Worm (Caenorhabditis elegans): ENCODE data around the gene F33G12.3.

The F33G12.3 gene

DNA sequence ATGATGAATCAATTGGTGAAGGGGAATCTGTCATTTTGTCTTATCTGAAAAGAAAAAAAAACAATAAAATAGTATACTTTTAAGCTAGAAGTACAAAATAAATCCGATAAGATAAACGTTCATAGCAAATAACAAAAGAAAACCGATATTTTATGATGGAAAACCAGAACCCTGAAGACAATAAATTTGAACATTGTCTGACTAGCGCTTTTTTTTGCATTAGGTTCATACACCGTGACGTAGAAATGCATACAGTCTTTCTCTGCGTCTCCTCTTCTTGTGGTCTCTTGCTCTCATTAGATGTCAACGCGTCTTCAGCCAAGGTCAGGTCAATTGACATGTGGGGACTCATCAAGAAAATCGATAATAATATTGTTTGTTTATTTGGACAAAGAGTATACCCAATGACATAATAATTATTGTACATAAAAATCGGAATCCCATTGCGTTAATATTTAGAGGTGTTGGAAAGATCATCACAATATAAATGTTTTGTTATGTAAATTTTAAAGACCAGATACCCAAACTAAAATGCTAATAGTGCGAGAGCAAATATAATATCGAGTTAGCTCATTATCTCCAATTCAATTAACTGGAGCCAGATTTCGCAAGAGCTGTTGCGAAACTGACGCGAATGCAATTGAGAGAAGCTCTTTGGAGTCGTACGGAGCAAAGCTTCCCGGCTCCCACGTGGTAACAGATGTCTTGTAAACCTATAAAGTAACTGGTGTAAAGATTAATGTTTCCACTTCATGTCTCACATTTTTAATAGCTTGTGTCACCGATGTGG, 47.5 kb upstream of the F33G12.3 start, which contains the start of gene dsh-2 (continued):
- peak; percentile 42 for TF ChIP-seq xbp-1 (tag; optimal IDR thresholded peaks at IDR 0.05)
- no peak for TF ChIP-seq ets-5 (GFP tag; IDR thresholded peaks at IDR 0.05)
- peak; percentile 32 for TF ChIP-seq aly-2 (tag; optimal IDR thresholded peaks at IDR 0.05)
- TF ChIP-seq grh-1 (GFP tag; IDR thresholded peaks at IDR 0.05) = peak; percentile 35; the same call in 1 of the 2 replicates
- peak; percentile 10 for TF ChIP-seq ceh-90 (tag; optimal IDR thresholded peaks at IDR 0.05)
- peak; percentile 69 for TF ChIP-seq blmp-1 (tag; optimal IDR thresholded peaks at IDR 0.05)
- peak; percentile 17 for TF ChIP-seq lir-3 (tag; optimal IDR thresholded peaks at IDR 0.05; ENCODE audit: poor library complexity)

DNA sequence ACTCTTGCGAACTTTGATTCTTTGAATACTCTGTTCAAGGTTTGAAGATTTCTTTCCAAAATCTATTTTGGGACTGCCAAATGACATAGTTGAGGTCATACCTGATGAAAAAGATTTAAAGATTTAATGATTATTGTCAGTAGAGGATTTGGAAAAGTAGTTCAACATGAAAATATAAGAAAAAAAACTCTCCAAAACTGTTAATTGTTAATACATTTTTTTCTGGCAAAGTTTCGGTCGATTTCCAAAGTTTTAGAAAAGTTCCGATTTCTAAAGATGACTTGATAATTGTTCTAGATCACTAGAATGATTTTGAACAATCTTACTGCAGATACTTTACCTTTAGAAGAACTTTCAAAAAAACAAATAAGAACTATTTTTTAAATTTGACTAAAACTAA, 37.4 kb upstream of the F33G12.3 start, which contains the start of gene C27A2.7:
Gene C27A2.7, minus strand, starts transcription at position 101 of the 400 bp plus-strand sequence.
- no peak for TF ChIP-seq ceh-90 (tag; optimal IDR thresholded peaks at IDR 0.05)
- TF ChIP-seq tbx-2 (tag; optimal IDR thresholded peaks at IDR 0.05) = no peak
- TF ChIP-seq Y116A8C.19 (tag; optimal IDR thresholded peaks at IDR 0.05; ENCODE audit: borderline replicate concordance) = no peak
- no peak for TF ChIP-seq sptf-1 (tag; optimal IDR thresholded peaks at IDR 0.05)
- no peak for TF ChIP-seq lin-13 (GFP tag; optimal IDR thresholded peaks at IDR 0.05)
- TF ChIP-seq nhr-20 (tag; optimal IDR thresholded peaks at IDR 0.05) = no peak
- no peak for TF ChIP-seq efl-1 (optimal IDR thresholded peaks at IDR 0.05)
- no peak for TF ChIP-seq efl-1 (GFP tag; optimal IDR thresholded peaks at IDR 0.05 in 1 of 2)
- no peak for TF ChIP-seq lin-35 (GFP tag; optimal IDR thresholded peaks at IDR 0.05)

DNA sequence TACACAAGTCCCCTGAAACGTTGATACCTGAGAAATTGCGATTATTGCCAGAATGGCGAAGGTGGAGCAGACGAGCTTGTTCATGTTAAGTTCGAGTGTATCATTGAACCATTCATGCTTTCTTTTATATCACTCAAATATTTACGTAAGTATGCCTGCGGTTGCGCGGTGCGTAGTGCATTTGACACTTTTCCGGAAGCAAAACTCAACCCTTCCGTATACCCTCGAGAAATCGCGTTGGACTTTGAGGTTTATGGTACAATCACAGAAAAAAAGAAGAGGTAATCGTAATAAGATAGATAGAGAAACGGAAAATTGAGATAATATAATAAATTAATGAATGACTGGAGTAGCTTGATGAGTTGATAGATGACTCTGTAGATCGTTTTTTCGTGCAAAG, 35.7 kb upstream of the F33G12.3 start, which contains the start of gene idpb-2:
Gene idpb-2, minus strand, starts transcription at position 101 of the 400 bp plus-strand sequence.
- TF ChIP-seq unc-130 (tag; optimal IDR thresholded peaks at IDR 0.05) (no peak), ceh-88 (GFP tag; IDR thresholded peaks at IDR 0.05) (no peak), snu-23 (GFP tag; optimal IDR thresholded peaks at IDR 0.05) (no peak), elt-3 (tag; optimal IDR thresholded peaks at IDR 0.05) (no peak)

DNA sequence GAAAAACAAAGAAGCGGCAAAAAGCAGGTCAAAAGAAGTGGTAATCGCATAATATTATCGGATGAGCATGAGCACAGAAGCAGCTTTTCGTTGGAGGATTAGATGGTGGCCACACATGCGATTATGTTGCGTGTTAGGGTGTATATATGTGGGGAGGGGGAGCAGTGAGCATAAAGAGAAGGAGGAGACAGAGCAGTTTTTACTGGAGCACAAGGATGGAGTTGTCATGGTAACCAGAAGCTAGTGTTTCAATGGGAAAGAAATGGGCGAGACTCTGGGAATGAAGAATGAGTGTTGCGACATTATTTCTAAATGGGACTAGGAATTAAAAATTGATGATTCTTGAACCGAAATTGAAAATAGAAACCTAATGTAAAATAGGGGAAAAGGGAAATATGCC, 34.1 kb upstream of the F33G12.3 start, which contains the start of gene C27A2.8:
Gene C27A2.8, minus strand, starts transcription at position 117 of the 400 bp plus-strand sequence.
- TF ChIP-seq rnt-1 (tag; optimal IDR thresholded peaks at IDR 0.05) (no peak), dsc-1 (tag; optimal IDR thresholded peaks at IDR 0.05) (peak; percentile 64), xbp-1 (tag; optimal IDR thresholded peaks at IDR 0.05) (no peak), egl-13 (tag; optimal IDR thresholded peaks at IDR 0.05) (peak; percentile 42), vab-15 (tag; optimal IDR thresholded peaks at IDR 0.05) (no peak), fkh-8 (tag; optimal IDR thresholded peaks at IDR 0.05) (peak; percentile 76), dpl-1 (GFP tag; optimal IDR thresholded peaks at IDR 0.05) (no peak)

DNA sequence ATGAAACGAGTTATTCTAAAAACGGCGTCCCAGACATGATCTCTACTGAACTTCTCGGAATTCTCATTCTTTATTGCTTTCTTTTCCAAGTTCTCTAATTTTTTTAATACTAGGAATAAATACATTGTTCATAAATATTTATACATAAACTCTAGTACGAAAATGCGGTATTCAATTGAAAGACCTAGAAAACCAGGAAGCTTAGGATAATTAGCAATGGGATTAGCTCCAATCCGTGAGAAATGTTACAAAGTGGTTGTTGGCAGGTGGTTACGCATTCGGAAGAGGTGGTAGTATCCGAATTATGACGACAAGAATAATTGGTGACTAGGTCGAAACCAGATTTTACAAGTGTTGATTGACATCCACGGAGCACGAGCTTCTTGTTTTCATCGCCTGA, 33.1 kb upstream of the F33G12.3 start:
- TF ChIP-seq sox-4 (tag; optimal IDR thresholded peaks at IDR 0.05) = peak; percentile 2
- TF ChIP-seq dsc-1 (tag; optimal IDR thresholded peaks at IDR 0.05) = peak; percentile 92
- TF ChIP-seq pax-3 (tag; optimal IDR thresholded peaks at IDR 0.05) = peak; percentile 33
- TF ChIP-seq isw-1 (GFP tag; IDR thresholded peaks at IDR 0.05) = no peak
- TF ChIP-seq fkh-4 (tag; optimal IDR thresholded peaks at IDR 0.05; ENCODE audit: borderline replicate concordance) = no peak
- no peak for TF ChIP-seq mdl-1 (tag; optimal IDR thresholded peaks at IDR 0.05)
- TF ChIP-seq nhr-71 (tag; optimal IDR thresholded peaks at IDR 0.05) = peak; percentile 8
- TF ChIP-seq nhr-47 (tag; optimal IDR thresholded peaks at IDR 0.05) = peak; percentile 26
- no peak for TF ChIP-seq snpc-4 (tag; optimal IDR thresholded peaks at IDR 0.05)
- TF ChIP-seq sptf-1 (tag; optimal IDR thresholded peaks at IDR 0.05) = no peak
- no peak for TF ChIP-seq irx-1 (tag; optimal IDR thresholded peaks at IDR 0.05)
- no peak for TF ChIP-seq F16B12.6 (tag; optimal IDR thresholded peaks at IDR 0.05)
- no peak for TF ChIP-seq tlp-1 (tag; optimal IDR thresholded peaks at IDR 0.05)
- no peak for TF ChIP-seq nhr-12 (tag; optimal IDR thresholded peaks at IDR 0.05)

Measured in whole organism, L1 larva.